Fruit fly (Drosophila melanogaster) Kc167 (cell line): ENCODE results near the gene NimB2.

ENCODE experiments used
- Myc ChIP-seq: fragments of >200 bp; optimal IDR thresholded peaks from 2 replicates; lab custom pipeline; 2017; ENCODE audit warnings: missing external identifiers
- Sin3A ChIP-seq: fragments of >200 bp; optimal IDR thresholded peaks from 2 replicates; lab custom pipeline; 2018; ENCODE audit warnings: missing external identifiers
- h ChIP-seq: fragments of >200 bp; optimal IDR thresholded peaks from 3 replicates; lab custom pipeline; 2018; ENCODE audit warnings: missing external identifiers
- insv ChIP-seq: fragments of >200 bp; optimal IDR thresholded peaks from 3 replicates; lab custom pipeline; 2018; ENCODE audit warnings: missing external identifiers
- psq ChIP-seq: fragments of >200 bp; optimal IDR thresholded peaks from 2 replicates; lab custom pipeline; 2017; ENCODE audit warnings: missing external identifiers
- ttk ChIP-seq: sonication (Bioruptor generic); optimal IDR thresholded peaks from 2 replicates; lab custom pipeline; 2017; ENCODE audit warnings: missing external identifiers

Gene NimB2

dm6 chr2L:13977073-13977472 is 10.3 kb upstream of the NimB2 start, which contains the start of gene Cyp28a5:
Cyp28a5 (plus strand) TSS chr2L:13977302.
- TF ChIP-seq ttk (no peak), Sin3A (no peak), insv (lab: Kevin White, UChicago) (no peak), psq (lab: Kevin White, UChicago) (no peak), Myc (lab: Kevin White, UChicago) (no peak), h (lab: Kevin White, UChicago) (no peak)

dm6 chr2L:13976669-13977068 is 9.9 kb upstream of the NimB2 start, which contains the start of gene NimC1:
NimC1 (minus strand) TSS chr2L:13976769.
- TF ChIP-seq h (lab: Kevin White, UChicago) = no peak
- TF ChIP-seq psq (lab: Kevin White, UChicago) = no peak
- no peak for TF ChIP-seq ttk
- TF ChIP-seq Myc (lab: Kevin White, UChicago) = no peak
- no peak for TF ChIP-seq insv (lab: Kevin White, UChicago)
- TF ChIP-seq Sin3A = no peak

- no peak for TF ChIP-seq psq (lab: Kevin White, UChicago)
- TF ChIP-seq Sin3A = no peak
- TF ChIP-seq Myc (lab: Kevin White, UChicago) = no peak
- TF ChIP-seq ttk = no peak
- TF ChIP-seq h (lab: Kevin White, UChicago) = no peak
- no peak for TF ChIP-seq insv (lab: Kevin White, UChicago)
These were observed 6.0 kb upstream of the NimB2 start, which contains the start of gene He for dm6 chr2L:13972847-13973246. He (minus strand) TSS chr2L:13972947.

- TF ChIP-seq ttk (no peak), insv (lab: Kevin White, UChicago) (no peak), Myc (lab: Kevin White, UChicago) (no peak), h (lab: Kevin White, UChicago) (no peak), psq (lab: Kevin White, UChicago) (no peak), Sin3A (no peak)
These were observed 3.1 kb upstream of the NimB2 start, which contains the start of the genes NimB4 and NimB5 for dm6 chr2L:13969876-13970275. NimB4 (minus strand) TSS chr2L:13969976. NimB5 (plus strand) TSS chr2L:13970177.

- TF ChIP-seq h (lab: Kevin White, UChicago) = no peak
- TF ChIP-seq ttk = no peak
- no peak for TF ChIP-seq Sin3A
- no peak for TF ChIP-seq Myc (lab: Kevin White, UChicago)
These were observed 1.1 kb upstream of the NimB2 start, which contains the start of gene NimB3 for dm6 chr2L:13967846-13968350. NimB3 (minus strand) TSS chr2L:13967985.

- TF ChIP-seq insv (lab: Kevin White, UChicago) (no peak), h (lab: Kevin White, UChicago) (no peak), Myc (lab: Kevin White, UChicago) (no peak), Sin3A (no peak)
These were observed 3.2 kb downstream of the NimB2 start, which contains the start of gene NimB1 for dm6 chr2L:13963467-13964122. NimB1 (plus strand) TSS chr2L:13963507.

dm6 chr2L:13960399-13960798 is 6.4 kb downstream of the NimB2 start:
- TF ChIP-seq ttk = no peak
- no peak for TF ChIP-seq psq (lab: Kevin White, UChicago)
- no peak for TF ChIP-seq insv (lab: Kevin White, UChicago)
- no peak for TF ChIP-seq Sin3A
- TF ChIP-seq Myc (lab: Kevin White, UChicago) = no peak
- no peak for TF ChIP-seq h (lab: Kevin White, UChicago)

dm6 chr2L:13957239-13957638 is 9.6 kb downstream of the NimB2 start, which contains the start of gene NimA:
NimA (plus strand) TSS chr2L:13957539.
- TF ChIP-seq Sin3A (no peak), h (lab: Kevin White, UChicago) (no peak), insv (lab: Kevin White, UChicago) (no peak), ttk (no peak), psq (lab: Kevin White, UChicago) (no peak), Myc (lab: Kevin White, UChicago) (no peak)

dm6 chr2L:13955775-13956174 is 11.0 kb downstream of the NimB2 start:
- no peak for TF ChIP-seq psq (lab: Kevin White, UChicago)

- TF ChIP-seq Sin3A (no peak), h (lab: Kevin White, UChicago) (no peak), psq (lab: Kevin White, UChicago) (no peak), ttk (no peak), insv (lab: Kevin White, UChicago) (no peak), Myc (lab: Kevin White, UChicago) (no peak)
These were observed 17.0 kb downstream of the NimB2 start for dm6 chr2L:13949789-13950188.

dm6 chr2L:13947476-13947875 is 19.3 kb downstream of the NimB2 start, which contains the start of gene Vajk3:
Vajk3 (minus strand) TSS chr2L:13947476.
- TF ChIP-seq psq (lab: Kevin White, UChicago) (no peak), Sin3A (no peak), ttk (no peak), Myc (lab: Kevin White, UChicago) (no peak), h (lab: Kevin White, UChicago) (no peak), insv (lab: Kevin White, UChicago) (no peak)

dm6 chr2L:13934542-13935065 is 32.2 kb downstream of the NimB2 start, which contains the start of gene Vajk2:
Vajk2 (minus strand) TSS chr2L:13934692.
- TF ChIP-seq psq (lab: Kevin White, UChicago) (no peak), h (lab: Kevin White, UChicago) (no peak), Myc (lab: Kevin White, UChicago) (no peak)
